Worm (Caenorhabditis elegans) whole organism, late embryonic: ENCODE results near the gene F38E1.6.

Experiments
- F13H6.1 ChIP-seq: sonication (generic microtip); optimal IDR thresholded peaks from 2 replicates; lab custom pipeline; 2016; ENCODE audit warnings: missing genetic modification characterization, missing compliant biosample characterization
- Y22D7AL.16 ChIP-seq: sonication (generic microtip); optimal IDR thresholded peaks from 2 replicates; lab custom pipeline; 2016; ENCODE audit warnings: missing genetic modification characterization, missing compliant biosample characterization
- ceh-48 ChIP-seq: sonication (generic microtip); optimal IDR thresholded peaks from 2 replicates; lab custom pipeline; 2016; ENCODE audit warnings: missing genetic modification characterization, inconsistent platforms, missing compliant biosample characterization
- elt-2 ChIP-seq: sonication (generic microtip); optimal IDR thresholded peaks from 2 replicates; lab custom pipeline; 2016; ENCODE audit warnings: missing genetic modification reagents, missing genetic modification characterization, missing compliant biosample characterization
- ets-4 ChIP-seq: sonication (generic microtip); optimal IDR thresholded peaks from 2 replicates; lab custom pipeline; 2016; ENCODE audit warnings: missing genetic modification characterization, missing compliant biosample characterization
- hlh-30 ChIP-seq: sonication (generic microtip); optimal IDR thresholded peaks from 2 replicates; lab custom pipeline; 2017; ENCODE audit warnings: antibody characterized with exemption, missing genetic modification characterization, missing compliant biosample characterization; ENCODE audit not compliant: insufficient read depth
- lin-11 ChIP-seq: fragments of 200-800 bp; sonication (Bioruptor generic); optimal IDR thresholded peaks from 2 replicates; lab custom pipeline; 2018; ENCODE audit warnings: mild to moderate bottlenecking, missing genetic modification characterization, missing compliant biosample characterization
- nfya-1 ChIP-seq: sonication (generic microtip); optimal IDR thresholded peaks from 2 replicates; lab custom pipeline; 2017; ENCODE audit warnings: missing genetic modification characterization, mild to moderate bottlenecking, missing compliant biosample characterization, antibody characterized with exemption, moderate library complexity
- pat-9 ChIP-seq: fragments of 200-800 bp; sonication (Bioruptor generic); optimal IDR thresholded peaks from 2 replicates; lab custom pipeline; 2018; ENCODE audit warnings: mild to moderate bottlenecking, missing genetic modification characterization, moderate library complexity, missing compliant biosample characterization
- sox-4 ChIP-seq: sonication (generic microtip); optimal IDR thresholded peaks from 2 replicates; lab custom pipeline; 2017; ENCODE audit warnings: mild to moderate bottlenecking, missing genetic modification characterization, inconsistent platforms, missing compliant biosample characterization
- ttx-3 ChIP-seq: sonication (generic microtip); optimal IDR thresholded peaks from 2 replicates; lab custom pipeline; 2016; ENCODE audit warnings: missing genetic modification reagents, missing genetic modification characterization, missing compliant biosample characterization

DNA sequence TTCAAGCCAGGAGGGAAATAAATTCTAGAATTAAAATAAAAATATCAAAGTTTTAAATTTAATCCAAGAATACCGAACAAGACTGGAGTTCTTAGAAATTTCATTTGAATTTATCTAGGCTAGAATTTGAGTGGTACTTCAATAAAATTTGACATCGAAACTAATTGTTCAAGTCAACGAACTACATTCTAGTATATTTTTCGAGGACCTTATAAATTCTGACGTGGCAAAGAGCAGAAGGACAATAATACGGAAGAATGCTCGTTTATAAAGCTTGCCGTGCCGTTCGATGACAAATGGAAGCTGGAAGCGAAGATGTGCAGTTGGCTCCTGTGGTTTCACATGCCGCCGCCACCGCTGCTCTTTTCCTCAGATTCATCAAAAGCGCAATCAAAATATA, 40.9 kb downstream of the F38E1.6 start:
- TF ChIP-seq Y22D7AL.16 (tag; lab: Kevin White, UChicago) (no peak), sox-4 (tag; lab: Kevin White, UChicago) (no peak), lin-11 (tag; lab: Kevin White, UChicago) (no peak), pat-9 (no peak), nfya-1 (no peak), ceh-48 (tag; lab: Kevin White, UChicago) (no peak), ttx-3 (no peak), F13H6.1 (no peak), elt-2 (tag; lab: Kevin White, UChicago) (no peak), hlh-30 (tag; lab: Kevin White, UChicago) (no peak), ets-4 (no peak)
